Worm (Caenorhabditis elegans) whole organism, young adult: ENCODE data around the gene rec-8.

ENCODE experiments used
- B0019.2 ChIP-seq: fragments of 200-800 bp; sonication (Bioruptor generic); conservative IDR thresholded peaks from 2 replicates; pipeline ENCODE4 v1.3.6; 2022; ENCODE audit warnings: missing genetic modification reagents, missing genetic modification characterization, missing compliant biosample characterization
- B0336.3 ChIP-seq: fragments of 200-800 bp; sonication (Bioruptor generic); IDR thresholded peaks from 2 replicates; pipeline ENCODE4 v1.3.6; 2022; ENCODE audit warnings: missing genetic modification characterization, missing compliant biosample characterization
- F22D6.2 ChIP-seq: sonication (generic microtip); optimal IDR thresholded peaks from 2 replicates; lab custom pipeline; 2016; ENCODE audit warnings: mild to moderate bottlenecking, missing genetic modification characterization, missing compliant biosample characterization
- F49E8.2 ChIP-seq: sonication (generic microtip); optimal IDR thresholded peaks from 3 replicates; lab custom pipeline; 2017; ENCODE audit warnings: missing genetic modification characterization, mild to moderate bottlenecking, missing compliant biosample characterization, antibody characterized with exemption, moderate library complexity; ENCODE audit not compliant: insufficient read depth
- F52B5.7 ChIP-seq: sonication (generic microtip); optimal IDR thresholded peaks from 2 replicates; lab custom pipeline; 2016; ENCODE audit warnings: mild to moderate bottlenecking, missing genetic modification characterization, missing compliant biosample characterization
- F57A8.1 ChIP-seq: fragments of 200-800 bp; sonication (Bioruptor generic); optimal IDR thresholded peaks from 2 replicates; lab custom pipeline; 2018; ENCODE audit warnings: mild to moderate bottlenecking, missing genetic modification characterization, moderate library complexity, missing compliant biosample characterization
- Y53F4B.3 ChIP-seq: fragments of 200-800 bp; sonication (Bioruptor generic); IDR thresholded peaks from 2 replicates; pipeline ENCODE4 v1.3.6; 2022; ENCODE audit warnings: missing genetic modification reagents, missing genetic modification characterization, missing compliant biosample characterization
- Y67H2A.10 ChIP-seq: fragments of 200-800 bp; sonication (Bioruptor generic); conservative IDR thresholded peaks from 2 replicates; pipeline ENCODE4 v1.3.6; 2022; ENCODE audit warnings: missing genetic modification reagents, missing genetic modification characterization, missing compliant biosample characterization
- Y79H2A.3 ChIP-seq: fragments of 200-800 bp; sonication (Bioruptor generic); conservative IDR thresholded peaks from 2 replicates; pipeline ENCODE4 v1.3.6; 2022; ENCODE audit warnings: missing genetic modification reagents, missing genetic modification characterization, missing compliant biosample characterization
- ZK185.1 ChIP-seq: sonication (generic microtip); optimal IDR thresholded peaks from 2 replicates; lab custom pipeline; 2016; ENCODE audit warnings: mild to moderate bottlenecking, missing genetic modification characterization, missing compliant biosample characterization; ENCODE audit not compliant: poor library complexity, severe bottlenecking
- aptf-2 ChIP-seq: fragments of 200-800 bp; sonication (Bioruptor generic); conservative IDR thresholded peaks from 2 replicates; pipeline ENCODE4 v1.3.6; 2022; ENCODE audit warnings: missing genetic modification reagents, missing genetic modification characterization, missing compliant biosample characterization
- atf-7 ChIP-seq: sonication (generic microtip); optimal IDR thresholded peaks from 2 replicates; lab custom pipeline; 2017; ENCODE audit warnings: mild to moderate bottlenecking, missing genetic modification characterization, missing compliant biosample characterization
- bed-1 ChIP-seq: fragments of 200-800 bp; sonication (Bioruptor generic); IDR thresholded peaks from 2 replicates; pipeline ENCODE4 v1.3.6; 2022; ENCODE audit warnings: missing genetic modification reagents, missing genetic modification characterization, missing compliant biosample characterization
- ccch-3 ChIP-seq: fragments of 200-800 bp; sonication (Bioruptor generic); optimal IDR thresholded peaks from 2 replicates; lab custom pipeline; 2018; ENCODE audit warnings: mild to moderate bottlenecking, missing genetic modification characterization, missing compliant biosample characterization
- cebp-2 ChIP-seq: fragments of 200-800 bp; sonication (Bioruptor generic); IDR thresholded peaks from 2 replicates; pipeline ENCODE4 v1.3.6; 2022; ENCODE audit warnings: missing genetic modification characterization, missing compliant biosample characterization
- ceh-79 ChIP-seq: sonication (generic microtip); optimal IDR thresholded peaks from 2 replicates; lab custom pipeline; 2017; ENCODE audit warnings: mild to moderate bottlenecking, missing genetic modification characterization, missing compliant biosample characterization
- chd-7 ChIP-seq: sonication (generic microtip); optimal IDR thresholded peaks from 2 replicates; lab custom pipeline; 2016; ENCODE audit warnings: mild to moderate bottlenecking, missing genetic modification characterization, moderate library complexity, missing compliant biosample characterization
- dpff-1 ChIP-seq: sonication (generic microtip); optimal IDR thresholded peaks from 2 replicates; lab custom pipeline; 2017; ENCODE audit warnings: mild to moderate bottlenecking, missing genetic modification characterization, missing compliant biosample characterization
- egl-44 ChIP-seq: fragments of 200-800 bp; sonication (Bioruptor generic); IDR thresholded peaks from 2 replicates; pipeline ENCODE4 v1.3.6; 2022; ENCODE audit warnings: missing genetic modification reagents, missing genetic modification characterization, missing compliant biosample characterization
- hrde-1 ChIP-seq: sonication (generic microtip); optimal IDR thresholded peaks from 2 replicates; lab custom pipeline; 2016; ENCODE audit warnings: missing genetic modification characterization, mild to moderate bottlenecking, missing compliant biosample characterization, moderate library complexity, missing genotype, missing genetic modification reagents, borderline replicate concordance
- hsf-1 ChIP-seq: fragments of 200-800 bp; sonication (Bioruptor generic); IDR thresholded peaks from 2 replicates; pipeline ENCODE4 v1.3.6; 2022; ENCODE audit warnings: missing genetic modification reagents, missing genetic modification characterization, missing compliant biosample characterization
- lin-40 ChIP-seq: sonication (generic microtip); optimal IDR thresholded peaks from 2 replicates; lab custom pipeline; 2016; ENCODE audit warnings: missing genetic modification characterization, mild to moderate bottlenecking, missing compliant biosample characterization, missing genotype, missing genetic modification reagents
- lin-54 ChIP-seq: fragments of 200-800 bp; sonication (Bioruptor generic); optimal IDR thresholded peaks from 2 replicates; lab custom pipeline; 2018; ENCODE audit warnings: mild to moderate bottlenecking, missing genetic modification characterization, missing compliant biosample characterization
- lir-1 ChIP-seq: fragments of 200-800 bp; sonication (Bioruptor generic); conservative IDR thresholded peaks from 2 replicates; pipeline ENCODE4 v1.3.6; 2022; ENCODE audit warnings: missing genetic modification reagents, missing genetic modification characterization, missing compliant biosample characterization
- lsl-1 ChIP-seq: fragments of 200-800 bp; sonication (Bioruptor generic); optimal IDR thresholded peaks from 2 replicates; lab custom pipeline; 2018; ENCODE audit warnings: mild to moderate bottlenecking, missing genetic modification characterization, moderate library complexity, missing compliant biosample characterization
- madf-10 ChIP-seq: sonication (generic microtip); optimal IDR thresholded peaks from 2 replicates; lab custom pipeline; 2016; ENCODE audit warnings: mild to moderate bottlenecking, missing genetic modification characterization, missing compliant biosample characterization
- madf-3 ChIP-seq: fragments of 200-800 bp; sonication (Bioruptor generic); IDR thresholded peaks from 2 replicates; pipeline ENCODE4 v1.3.6; 2022; ENCODE audit warnings: missing genetic modification reagents, missing genetic modification characterization, missing compliant biosample characterization
- madf-6 ChIP-seq: fragments of 200-800 bp; sonication (Bioruptor generic); IDR thresholded peaks from 2 replicates; pipeline ENCODE4 v1.3.6; 2022; ENCODE audit warnings: missing genetic modification reagents, missing genetic modification characterization, missing compliant biosample characterization
- mxl-1 ChIP-seq: sonication (generic microtip); optimal IDR thresholded peaks from 2 replicates; lab custom pipeline; 2016; ENCODE audit warnings: missing genetic modification characterization, missing compliant biosample characterization
- nfya-1 ChIP-seq: sonication (generic microtip); optimal IDR thresholded peaks from 2 replicates; lab custom pipeline; 2017; ENCODE audit warnings: antibody characterized with exemption, missing compliant biosample characterization, missing genetic modification characterization, borderline replicate concordance; ENCODE audit not compliant: insufficient read depth
- nhr-179 ChIP-seq: sonication (generic microtip); optimal IDR thresholded peaks from 2 replicates; lab custom pipeline; 2016; ENCODE audit warnings: mild to moderate bottlenecking, missing genetic modification characterization, missing compliant biosample characterization
- nhr-80 ChIP-seq: sonication (generic microtip); optimal IDR thresholded peaks from 2 replicates; lab custom pipeline; 2016; ENCODE audit warnings: missing genetic modification characterization, missing compliant biosample characterization
- rcor-1 ChIP-seq: fragments of 200-800 bp; sonication (Bioruptor generic); IDR thresholded peaks from 2 replicates; pipeline ENCODE4 v1.3.6; 2022; ENCODE audit warnings: missing genetic modification reagents, missing genetic modification characterization, missing compliant biosample characterization
- rec-8 ChIP-seq, 2 experiments: sonication (generic microtip); optimal IDR thresholded peaks; 2 replicates each; lab custom pipeline; 2016; ENCODE audit warnings: mild to moderate bottlenecking in 2 of 2, missing genetic modification characterization in 2 of 2, missing genetic modification reagents in 2 of 2, missing genotype in 2 of 2, missing biosample characterization in 1 of 2, missing compliant biosample characterization in 1 of 2, moderate library complexity in 1 of 2
- repo-1 ChIP-seq: sonication (generic microtip); optimal IDR thresholded peaks from 2 replicates; lab custom pipeline; 2017; ENCODE audit warnings: mild to moderate bottlenecking, missing genetic modification characterization, missing compliant biosample characterization
- snpc-1.1 ChIP-seq: sonication (generic microtip); optimal IDR thresholded peaks from 2 replicates; lab custom pipeline; 2017; ENCODE audit warnings: missing genetic modification characterization, mild to moderate bottlenecking, missing compliant biosample characterization, antibody characterized with exemption, moderate library complexity, missing genotype, missing genetic modification reagents; ENCODE audit not compliant: insufficient read depth
- snpc-1.3 ChIP-seq: sonication (generic microtip); optimal IDR thresholded peaks from 2 replicates; lab custom pipeline; 2017; ENCODE audit warnings: missing genetic modification characterization, mild to moderate bottlenecking, missing compliant biosample characterization, antibody characterized with exemption, moderate library complexity, missing genotype, missing genetic modification reagents; ENCODE audit not compliant: insufficient read depth
- snpc-3.4 ChIP-seq: sonication (generic microtip); optimal IDR thresholded peaks from 2 replicates; lab custom pipeline; 2017; ENCODE audit warnings: missing genetic modification characterization, mild to moderate bottlenecking, missing compliant biosample characterization, antibody characterized with exemption, moderate library complexity, missing genotype, missing genetic modification reagents
- somi-1 ChIP-seq: fragments of 200-800 bp; sonication (Bioruptor generic); optimal IDR thresholded peaks from 2 replicates; lab custom pipeline; 2018; ENCODE audit warnings: mild to moderate bottlenecking, missing genetic modification characterization, missing compliant biosample characterization
- sptf-2 ChIP-seq: fragments of 200-800 bp; sonication (Bioruptor generic); optimal IDR thresholded peaks from 2 replicates; lab custom pipeline; 2018; ENCODE audit warnings: mild to moderate bottlenecking, missing genetic modification characterization, missing compliant biosample characterization
- tlf-1 ChIP-seq: fragments of 200-800 bp; sonication (Bioruptor generic); optimal IDR thresholded peaks from 2 replicates; lab custom pipeline; 2018; ENCODE audit warnings: mild to moderate bottlenecking, missing genetic modification characterization, missing compliant biosample characterization
- xnd-1 ChIP-seq: sonication (generic microtip); optimal IDR thresholded peaks from 2 replicates; lab custom pipeline; 2016; ENCODE audit warnings: missing genotype, missing genetic modification reagents, missing genetic modification characterization, missing compliant biosample characterization
- zfh-2 ChIP-seq: fragments of 200-800 bp; sonication (Bioruptor generic); conservative IDR thresholded peaks from 2 replicates; pipeline ENCODE4 v1.3.6; 2022; ENCODE audit warnings: missing genetic modification reagents, missing genetic modification characterization, missing compliant biosample characterization
- ztf-3 ChIP-seq: fragments of 200-800 bp; sonication (Bioruptor generic); optimal IDR thresholded peaks from 2 replicates; lab custom pipeline; 2018; ENCODE audit warnings: mild to moderate bottlenecking, missing genetic modification characterization, missing compliant biosample characterization
- ztf-6 ChIP-seq: fragments of 200-800 bp; sonication (Bioruptor generic); IDR thresholded peaks from 2 replicates; pipeline ENCODE4 v1.3.6; 2022; ENCODE audit warnings: missing genetic modification reagents, missing genetic modification characterization, missing compliant biosample characterization

Gene rec-8

DNA sequence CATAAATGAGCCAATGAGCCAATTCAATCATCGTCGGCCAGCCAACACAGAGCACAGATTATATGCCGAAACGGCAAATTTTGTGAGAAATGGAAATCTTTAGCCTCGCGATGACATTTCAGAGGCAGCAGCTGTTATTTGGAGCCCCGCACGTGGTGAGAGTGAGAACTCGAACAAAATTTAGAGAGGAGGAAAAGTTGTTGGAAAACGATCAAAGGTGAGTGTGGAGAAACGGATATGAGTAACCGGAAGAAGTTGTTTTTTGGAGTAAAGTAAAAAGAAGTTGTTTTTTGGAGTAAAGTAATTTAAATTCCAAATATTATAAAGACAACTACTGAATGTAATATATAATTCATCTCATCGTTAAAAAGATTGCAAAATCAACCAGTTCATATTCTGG lies 45.7 kb upstream of the rec-8 start, which contains the start of gene Y62E10A.13 (continued):
- TF ChIP-seq snpc-1.1 (peak; percentile 14), egl-44 (no peak), F22D6.2 (tag; lab: Kevin White, UChicago) (no peak), lin-54 (GFP tag; lab: Kevin White, UChicago) (peak; percentile 25), F49E8.2 (tag; lab: Kevin White, UChicago) (peak; percentile 46), zfh-2 (GFP tag; lab: Robert Waterston, UW) (no peak), ztf-6 (GFP tag; lab: Robert Waterston, UW) (no peak), snpc-3.4 (tag; lab: Kevin White, UChicago) (peak; percentile 24), chd-7 (peak; percentile 50), ZK185.1 (no peak), lsl-1 (GFP tag; lab: Kevin White, UChicago) (peak; percentile 28), aptf-2 (no peak), hrde-1 (tag; lab: Kevin White, UChicago) (peak; percentile 51), xnd-1 (tag; lab: Kevin White, UChicago) (no peak), ztf-3 (GFP tag; lab: Kevin White, UChicago) (no peak), madf-6 (GFP tag; lab: Robert Waterston, UW) (peak; percentile 64), snpc-1.3 (tag; lab: Kevin White, UChicago) (peak; percentile 42), madf-10 (tag; lab: Kevin White, UChicago) (no peak), repo-1 (peak; percentile 4), mxl-1 (tag; lab: Kevin White, UChicago) (no peak), madf-3 (GFP tag; lab: Robert Waterston, UW) (0 out of 2 replicates have a peak, but pooled peaks have one; percentile 7), somi-1 (no peak), cebp-2 (GFP tag; lab: Robert Waterston, UW) (peak; percentile 84; the same call in 1 of the 2 replicates), atf-7 (peak; percentile 22), bed-1 (GFP tag; lab: Robert Waterston, UW) (0 out of 2 replicates have a peak, but pooled peaks have one; percentile 34), ceh-79 (tag; lab: Kevin White, UChicago) (peak; percentile 39)

DNA sequence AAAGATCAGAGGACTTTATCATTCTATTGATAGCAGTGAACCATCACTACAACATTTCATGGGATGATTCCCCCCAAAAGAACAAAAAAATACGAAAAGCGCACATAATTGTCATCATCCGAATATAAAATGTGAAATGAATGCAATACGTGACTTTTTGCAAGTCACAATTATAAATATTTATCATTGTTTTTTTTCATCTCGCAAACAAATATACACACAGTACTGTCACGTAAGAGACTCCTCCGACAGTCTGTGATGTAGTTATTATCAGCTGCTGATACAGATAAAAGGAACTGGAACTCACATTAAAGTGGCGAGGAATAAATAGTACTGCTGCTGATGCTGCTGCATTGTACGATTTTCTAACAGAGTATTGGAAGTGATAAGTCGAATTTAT lies 43.4 kb upstream of the rec-8 start:
- TF ChIP-seq snpc-1.1 (no peak), xnd-1 (tag; lab: Kevin White, UChicago) (no peak), ccch-3 (GFP tag; lab: Kevin White, UChicago) (no peak), nhr-80 (tag; lab: Kevin White, UChicago) (peak; percentile 37), ZK185.1 (peak; percentile 27), rec-8 (tag; optimal IDR thresholded peaks at IDR 0.05; lab: Kevin White, UChicago) (no peak), lin-40 (tag; lab: Kevin White, UChicago) (peak; percentile 15), lsl-1 (GFP tag; lab: Kevin White, UChicago) (no peak)

DNA sequence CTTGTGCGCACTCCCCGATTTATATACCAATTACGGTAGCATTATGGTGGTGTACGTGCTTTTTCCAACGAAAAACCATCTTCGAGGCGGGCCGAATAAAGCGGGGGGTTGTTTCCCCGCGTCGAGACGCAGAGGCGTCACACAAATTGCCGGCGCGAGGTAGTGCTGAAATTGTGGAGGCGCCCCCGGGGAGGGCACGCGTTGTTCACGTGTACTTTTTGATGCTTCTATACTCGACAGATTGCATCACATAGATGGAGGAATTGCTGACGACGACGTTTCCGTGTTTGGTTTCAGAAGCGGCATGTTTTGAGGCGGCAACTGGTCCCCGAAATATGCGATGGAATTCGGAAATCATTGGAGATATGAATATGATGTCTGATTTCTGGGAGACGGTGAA lies 42.3 kb upstream of the rec-8 start:
- TF ChIP-seq nhr-179 (no peak), ccch-3 (GFP tag; lab: Kevin White, UChicago) (no peak), hsf-1 (GFP tag; lab: Robert Waterston, UW) (no peak), rcor-1 (GFP tag; lab: Robert Waterston, UW) (peak; percentile 49), dpff-1 (tag; lab: Kevin White, UChicago) (no peak), tlf-1 (GFP tag; lab: Kevin White, UChicago) (no peak), F52B5.7 (tag; lab: Kevin White, UChicago) (no peak), Y79H2A.3 (GFP tag; lab: Robert Waterston, UW) (no peak), B0019.2 (no peak), chd-7 (peak; percentile 88), Y67H2A.10 (GFP tag; lab: Robert Waterston, UW) (no peak), F57A8.1 (GFP tag; lab: Kevin White, UChicago) (no peak), B0336.3 (GFP tag; lab: Robert Waterston, UW) (peak; percentile 75), zfh-2 (GFP tag; lab: Robert Waterston, UW) (peak; percentile 97), F49E8.2 (tag; lab: Kevin White, UChicago) (no peak), sptf-2 (no peak), nfya-1 (tag; lab: Kevin White, UChicago) (no peak), lir-1 (GFP tag; lab: Robert Waterston, UW) (peak; percentile 44; the same call in 1 of the 2 replicates), Y53F4B.3 (no peak)
